Worm (Caenorhabditis elegans) whole organism, dauer: Measurements from ENCODE around the gene F56D2.8.

ENCODE experiments used
- unc-62 ChIP-seq: sonication (generic microtip); optimal IDR thresholded peaks from 2 replicates; lab custom pipeline; 2017; ENCODE audit warnings: missing biosample characterization, missing genetic modification reagents, missing genetic modification characterization

F56D2.8 gene

ce11 chrIII:5563680-5564079 lies 19.0 kb downstream of the F56D2.8 start:
- no peak for TF ChIP-seq unc-62

ce11 chrIII:5557246-5557819 lies 25.3 kb downstream of the F56D2.8 start, which contains the start of gene rpc-2:
rpc-2 (plus strand) TSS chrIII:5557365.
- TF ChIP-seq unc-62, result no peak

ce11 chrIII:5554884-5555500 lies 27.7 kb downstream of the F56D2.8 start, which contains the start of the genes nmad-1 and hach-1:
nmad-1 (minus strand) TSS chrIII:5554934.
hach-1 (plus strand) TSS chrIII:5555450.
- TF ChIP-seq unc-62, result no peak

- TF ChIP-seq unc-62, result no peak
Measured at ce11 chrIII:5553098-5553497, 29.6 kb downstream of the F56D2.8 start.

ce11 chrIII:5552072-5552667 lies 30.5 kb downstream of the F56D2.8 start, which contains the start of gene F09F7.6:
F09F7.6 (minus strand) TSS chrIII:5552135.
- TF ChIP-seq unc-62, result no peak

ce11 chrIII:5550844-5551243 lies 31.8 kb downstream of the F56D2.8 start:
- no peak for TF ChIP-seq unc-62

- TF ChIP-seq unc-62, result no peak
Measured at ce11 chrIII:5550193-5550592, 32.5 kb downstream of the F56D2.8 start.

ce11 chrIII:5546730-5547129 lies 35.9 kb downstream of the F56D2.8 start, which contains the start of gene F09F7.5:
F09F7.5 (plus strand) TSS chrIII:5546987.
- TF ChIP-seq unc-62, result no peak

- TF ChIP-seq unc-62, result no peak
Measured at ce11 chrIII:5546309-5546708, 36.4 kb downstream of the F56D2.8 start.

ce11 chrIII:5543727-5544345 lies 38.8 kb downstream of the F56D2.8 start, which contains the start of gene D1044.1:
D1044.1 (plus strand) TSS chrIII:5544295.
- TF ChIP-seq unc-62, result no peak

- TF ChIP-seq unc-62, result no peak
Measured at ce11 chrIII:5543050-5543449, 39.6 kb downstream of the F56D2.8 start, which contains the start of gene D1044.6. D1044.6 (minus strand) TSS chrIII:5543177.

ce11 chrIII:5541777-5542176 lies 40.9 kb downstream of the F56D2.8 start:
- no peak for TF ChIP-seq unc-62
